Worm (Caenorhabditis elegans): ENCODE results near the gene ZK1010.5.

The ZK1010.5 gene

DNA sequence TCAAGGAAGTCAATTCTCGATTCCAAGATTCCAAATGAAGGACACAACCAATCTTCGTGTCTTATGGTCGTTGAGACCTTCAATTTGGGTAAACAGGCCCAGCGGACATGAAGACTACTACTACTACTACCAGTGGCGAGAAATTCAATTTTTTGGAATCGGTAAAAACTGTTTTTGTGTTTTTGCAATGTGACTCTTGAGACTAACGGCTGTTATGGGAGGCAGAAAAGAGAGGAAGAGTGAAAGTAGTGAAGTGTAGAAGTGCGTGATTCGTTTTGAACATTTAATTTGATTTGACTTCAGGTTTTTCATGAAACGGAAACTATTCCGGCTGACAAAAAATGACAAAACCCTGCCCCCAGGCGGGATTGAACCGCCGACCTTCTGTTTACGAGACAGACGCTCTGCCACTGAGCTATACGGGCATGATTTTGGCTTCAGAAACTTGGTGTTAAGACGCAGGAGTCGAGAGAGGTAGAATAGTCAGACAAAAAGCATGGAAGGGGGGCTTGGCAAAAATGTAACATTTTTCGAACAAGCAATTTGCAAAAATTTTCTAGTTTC, 28.5 kb upstream of the ZK1010.5 start (continued):
- TF ChIP-seq ZK546.5 (tag; optimal IDR thresholded peaks at IDR 0.05) (no peak), nhr-42 (GFP tag; IDR thresholded peaks at IDR 0.05) (peak; percentile 65; the same call in 1 of the 2 replicates), ztf-11 (tag; optimal IDR thresholded peaks at IDR 0.05) (no peak), hif-1 (tag; optimal IDR thresholded peaks at IDR 0.05) (peak in 1 of 2 experiments; percentile 29), mdl-1 (tag; optimal IDR thresholded peaks at IDR 0.05) (peak in 1 of 2 experiments; percentile 30), ZK337.2 (GFP tag; IDR thresholded peaks at IDR 0.05) (peak; percentile 77), egl-43 (GFP tag; IDR thresholded peaks at IDR 0.05) (peak; percentile 91), mep-1 (tag; optimal IDR thresholded peaks at IDR 0.05) (peak; percentile 60), ceh-62 (tag; optimal IDR thresholded peaks at IDR 0.05) (no peak)

DNA sequence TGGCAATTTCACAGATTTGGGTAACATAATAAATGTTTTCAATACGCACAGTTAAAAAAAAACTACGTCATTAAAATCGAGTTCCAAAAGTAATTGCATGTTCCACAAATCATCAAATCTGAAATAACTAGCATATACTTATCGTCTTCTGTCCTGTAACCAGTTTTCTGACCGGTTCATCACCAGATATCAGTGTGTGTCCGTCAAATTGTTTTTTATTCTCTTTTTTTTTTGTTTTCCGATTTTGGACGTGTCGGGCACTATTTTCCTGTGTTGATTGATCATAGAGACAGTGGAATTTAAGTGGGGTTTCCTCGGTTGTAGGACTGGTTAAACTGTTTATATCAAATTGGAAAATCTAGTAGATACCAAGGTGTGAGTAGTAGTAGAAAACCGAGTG, 26.6 kb upstream of the ZK1010.5 start:
- TF ChIP-seq unc-62 (GFP tag; optimal IDR thresholded peaks at IDR 0.05 in 1 of 2) (peak in 1 of 2 experiments; percentile 66), unc-62 (tag; optimal IDR thresholded peaks at IDR 0.05) (no peak), D1046.2 (GFP tag; IDR thresholded peaks at IDR 0.05) (no peak)

DNA sequence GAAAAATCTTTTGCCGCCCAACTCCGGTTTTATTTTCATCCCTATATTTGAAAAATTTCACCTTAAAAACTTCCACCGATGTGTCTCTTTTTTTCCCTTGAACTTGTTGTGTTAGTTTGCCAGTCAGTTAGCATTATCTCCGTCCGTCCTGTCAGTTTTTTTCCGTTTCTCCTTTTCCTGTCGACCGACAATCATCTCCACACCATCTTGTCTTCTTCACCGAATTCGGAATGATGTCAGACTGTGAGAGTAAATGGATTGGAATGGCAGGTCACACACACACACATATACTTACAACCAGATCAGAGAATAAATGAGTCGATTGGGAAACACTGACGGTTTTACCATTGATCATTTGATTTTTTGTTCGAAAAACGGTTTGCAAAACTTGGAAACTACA, 24.6 kb upstream of the ZK1010.5 start:
- TF ChIP-seq ceh-62 (tag; optimal IDR thresholded peaks at IDR 0.05) (no peak), hlh-11 (tag; optimal IDR thresholded peaks at IDR 0.05) (peak; percentile 17), lin-15B (tag; optimal IDR thresholded peaks at IDR 0.05) (no peak), mes-2 (tag; optimal IDR thresholded peaks at IDR 0.05; ENCODE audit: poor library complexity, severe bottlenecking) (peak; percentile 3), ZK546.5 (tag; optimal IDR thresholded peaks at IDR 0.05) (no peak), nhr-76 (tag; optimal IDR thresholded peaks at IDR 0.05) (no peak), nhr-42 (GFP tag; IDR thresholded peaks at IDR 0.05) (no peak), lir-3 (tag; optimal IDR thresholded peaks at IDR 0.05) (no peak), aha-1 (tag) (peak; percentile 80), nhr-28 (tag; optimal IDR thresholded peaks at IDR 0.05) (peak; percentile 44), sdz-12 (GFP tag; optimal IDR thresholded peaks at IDR 0.05) (no peak), unc-62 (GFP tag; optimal IDR thresholded peaks at IDR 0.05 in 1 of 2) (peak in 1 of 2 experiments; percentile 99), unc-62 (tag; optimal IDR thresholded peaks at IDR 0.05) (no peak), Y105C5A.15 (GFP tag; IDR thresholded peaks at IDR 0.05) (no peak), daf-19 (GFP tag; conservative IDR thresholded peaks at IDR 0.05) (no peak)

DNA sequence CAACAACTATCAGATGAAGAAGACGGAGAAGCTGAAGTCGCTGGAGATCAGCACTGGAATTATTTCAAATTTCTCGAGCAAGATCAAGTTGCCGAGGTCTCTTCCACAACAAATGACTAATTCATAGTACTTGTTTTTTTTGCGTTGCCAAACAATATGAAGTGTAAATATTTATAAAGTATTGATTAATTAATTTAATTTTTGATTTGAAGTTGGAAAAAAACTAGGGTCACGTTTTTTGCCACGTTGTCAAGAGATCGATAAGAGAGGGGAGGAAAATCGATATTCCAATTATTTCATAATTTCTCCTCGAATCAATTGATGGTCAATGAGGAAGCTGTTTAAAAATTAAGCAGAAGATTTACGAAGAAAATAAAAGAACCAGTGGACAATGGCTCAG, 17.8 kb upstream of the ZK1010.5 start, which contains the start of gene snf-7:
snf-7 (plus strand) TSS at position 301 of the 400 bp plus-strand sequence.
- TF ChIP-seq ZK337.2 (GFP tag; IDR thresholded peaks at IDR 0.05), result no peak
- no peak for TF ChIP-seq dmd-8 (GFP tag; IDR thresholded peaks at IDR 0.05)
- TF ChIP-seq lin-13 (GFP tag; optimal IDR thresholded peaks at IDR 0.05), result no peak
- no peak for TF ChIP-seq skn-1 (tag; optimal IDR thresholded peaks at IDR 0.05)
- peak; percentile 36 for TF ChIP-seq ceh-28 (tag; optimal IDR thresholded peaks at IDR 0.05)
- no peak for TF ChIP-seq unc-62 (GFP tag; optimal IDR thresholded peaks at IDR 0.05 in 1 of 2)
- TF ChIP-seq unc-62 (tag; optimal IDR thresholded peaks at IDR 0.05), result no peak
- TF ChIP-seq lin-29 (GFP tag; IDR thresholded peaks at IDR 0.05), result no peak
- TF ChIP-seq T20F7.1 (GFP tag; optimal IDR thresholded peaks at IDR 0.05), result no peak
- no peak for TF ChIP-seq sdz-12 (GFP tag; optimal IDR thresholded peaks at IDR 0.05)

DNA sequence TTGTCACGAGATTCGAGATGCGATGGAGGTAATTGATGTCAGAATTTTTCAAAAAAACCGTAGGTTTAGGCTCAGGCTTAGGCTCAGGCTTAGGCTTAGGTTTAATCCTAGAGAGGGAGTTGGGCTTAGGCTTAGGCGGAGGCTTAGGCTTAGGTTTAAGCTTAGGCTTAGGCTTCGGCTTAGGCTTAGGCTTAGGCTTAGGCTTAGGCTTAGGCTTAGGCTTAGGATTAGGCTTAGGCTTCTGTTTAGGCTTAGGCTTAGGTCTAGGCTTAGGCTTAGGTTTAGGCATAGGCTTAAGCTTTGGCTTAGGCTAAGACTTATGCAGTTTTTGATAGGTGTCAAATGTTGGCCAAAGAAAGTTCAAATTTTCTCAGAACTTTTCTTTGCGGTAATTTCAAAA, 17.0 kb upstream of the ZK1010.5 start:
- no peak for TF ChIP-seq php-3 (GFP tag; IDR thresholded peaks at IDR 0.05)
- TF ChIP-seq unc-62 (GFP tag; optimal IDR thresholded peaks at IDR 0.05 in 1 of 2), result peak in 1 of 2 experiments; percentile 9
- TF ChIP-seq unc-62 (tag; optimal IDR thresholded peaks at IDR 0.05), result no peak
- TF ChIP-seq F49E8.2 (tag; optimal IDR thresholded peaks at IDR 0.05; ENCODE audit: borderline replicate concordance), result no peak
- no peak for TF ChIP-seq zag-1 (tag; optimal IDR thresholded peaks at IDR 0.05)

DNA sequence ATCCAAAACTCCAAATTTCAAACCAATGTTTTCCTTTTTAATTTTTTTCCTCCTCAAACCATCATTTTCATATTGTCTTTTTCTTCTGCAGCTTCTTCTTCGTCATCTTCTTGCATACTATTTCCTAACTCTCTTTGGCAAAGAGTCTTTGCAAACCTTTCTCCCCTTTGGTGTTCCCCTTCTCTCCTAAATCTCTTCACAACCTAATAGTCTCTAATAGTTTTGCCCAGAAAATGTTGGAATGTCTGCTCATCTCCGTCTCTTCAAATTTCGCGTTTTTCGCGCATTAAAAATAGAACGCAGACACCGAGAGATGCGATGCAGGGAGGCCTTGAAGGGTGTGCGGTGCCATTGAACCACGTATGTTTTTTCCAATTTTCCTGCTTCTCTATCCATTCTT, 14.8 kb upstream of the ZK1010.5 start, which contains the start of gene ZK1010.10:
ZK1010.10 (plus strand) TSS at position 286 of the 400 bp plus-strand sequence.
- TF ChIP-seq lsy-2 (tag; optimal IDR thresholded peaks at IDR 0.05), result peak in 1 of 2 experiments; percentile 73
- peak; percentile 34 for TF ChIP-seq rbr-2 (tag; optimal IDR thresholded peaks at IDR 0.05)
- no peak for TF ChIP-seq dmd-8 (GFP tag; IDR thresholded peaks at IDR 0.05)
- TF ChIP-seq mdl-1 (tag; optimal IDR thresholded peaks at IDR 0.05), result peak in 1 of 2 experiments; percentile 10
- TF ChIP-seq jun-1 (tag; optimal IDR thresholded peaks at IDR 0.05), result peak; percentile 6
- TF ChIP-seq lin-39 (tag; optimal IDR thresholded peaks at IDR 0.05), result no peak
- TF ChIP-seq Y48G9A.11 (GFP tag; IDR thresholded peaks at IDR 0.05), result no peak
- TF ChIP-seq aha-1 (tag), result peak; percentile 2
- TF ChIP-seq hmg-1.1 (GFP tag; IDR thresholded peaks at IDR 0.05), result peak; percentile 58; the same call in 1 of the 2 replicates
- peak; percentile 29; the same call in 1 of the 2 replicates for TF ChIP-seq dmd-6 (GFP tag; IDR thresholded peaks at IDR 0.05)
- peak; percentile 66 for TF ChIP-seq mes-2 (tag; optimal IDR thresholded peaks at IDR 0.05; ENCODE audit: poor library complexity, severe bottlenecking)
- peak; percentile 11 for TF ChIP-seq fkh-10 (GFP tag; optimal IDR thresholded peaks at IDR 0.05)
- TF ChIP-seq hif-1 (tag; optimal IDR thresholded peaks at IDR 0.05), result no peak
- peak; percentile 43 for TF ChIP-seq nhr-6 (tag; optimal IDR thresholded peaks at IDR 0.05)
